Worm (Caenorhabditis elegans) whole organism, L3 larva: Measurements from ENCODE around the gene T05B4.10.

ENCODE experiments used
- R02D3.7 ChIP-seq: fragments of 150-350 bp; optimal IDR thresholded peaks from 2 replicates; lab custom pipeline; 2014; ENCODE audit warnings: missing biosample characterization, missing genetic modification characterization
- aly-2 ChIP-seq: fragments of 150-350 bp; optimal IDR thresholded peaks from 2 replicates; lab custom pipeline; 2014; ENCODE audit warnings: missing biosample characterization, missing genetic modification characterization
- ceh-16 ChIP-seq: sonication (generic microtip); optimal IDR thresholded peaks from 2 replicates; lab custom pipeline; 2017; ENCODE audit warnings: missing biosample characterization, missing genetic modification characterization
- ceh-28 ChIP-seq: fragments of 150-350 bp; optimal IDR thresholded peaks from 2 replicates; lab custom pipeline; 2014; ENCODE audit warnings: missing biosample characterization, missing genetic modification reagents, missing genetic modification characterization
- ceh-82 ChIP-seq: fragments of 150-350 bp; optimal IDR thresholded peaks from 2 replicates; lab custom pipeline; 2014; ENCODE audit warnings: missing biosample characterization, missing genetic modification characterization
- daf-12 ChIP-seq: fragments of 150-350 bp; optimal IDR thresholded peaks from 2 replicates; lab custom pipeline; 2014; ENCODE audit warnings: missing biosample characterization, missing genetic modification reagents, missing genetic modification characterization
- egl-27 ChIP-seq: sonication (generic microtip); optimal IDR thresholded peaks from 4 replicates; lab custom pipeline; 2017; ENCODE audit warnings: missing biosample characterization, missing genetic modification reagents, missing genetic modification characterization
- egl-5 ChIP-seq: fragments of 150-350 bp; optimal IDR thresholded peaks from 2 replicates; lab custom pipeline; 2017; ENCODE audit warnings: missing biosample characterization, missing genetic modification reagents, missing genetic modification characterization, inconsistent platforms
- elt-1 ChIP-seq: fragments of 150-350 bp; optimal IDR thresholded peaks from 2 replicates; lab custom pipeline; 2014; ENCODE audit warnings: missing biosample characterization, missing genetic modification characterization
- elt-2 ChIP-seq: sonication (generic microtip); optimal IDR thresholded peaks from 2 replicates; lab custom pipeline; 2016; ENCODE audit warnings: missing genetic modification reagents, mild to moderate bottlenecking, missing genetic modification characterization, missing compliant biosample characterization
- elt-3 ChIP-seq, 3 experiments: fragments of 150-350 bp in 1 of 3; sonication (generic microtip) in 2 of 3; optimal IDR thresholded peaks; 2 replicates in 2 of 3; 4 replicates in 1 of 3; lab custom pipeline; 2014 to 2017; ENCODE audit warnings: missing biosample characterization in 3 of 3, missing genetic modification characterization in 3 of 3
- eor-1 ChIP-seq, 2 experiments: fragments of 150-350 bp; optimal IDR thresholded peaks; 2 replicates each; lab custom pipeline; 2014 to 2018; ENCODE audit warnings: missing biosample characterization in 2 of 2, missing genetic modification characterization in 2 of 2
- fkh-10 ChIP-seq: sonication (generic microtip); optimal IDR thresholded peaks from 2 replicates; lab custom pipeline; 2017; ENCODE audit warnings: missing biosample characterization, missing genetic modification reagents, missing genetic modification characterization
- fkh-2 ChIP-seq: fragments of 150-350 bp; optimal IDR thresholded peaks from 2 replicates; lab custom pipeline; 2014; ENCODE audit warnings: missing biosample characterization, missing genetic modification reagents, missing genetic modification characterization
- fos-1 ChIP-seq: fragments of 150-350 bp; optimal IDR thresholded peaks from 2 replicates; lab custom pipeline; 2014; ENCODE audit warnings: missing biosample characterization, missing genetic modification characterization
- hmg-11 ChIP-seq: sonication (generic microtip); optimal IDR thresholded peaks from 2 replicates; lab custom pipeline; 2016; ENCODE audit warnings: missing genetic modification characterization, missing compliant biosample characterization
- jun-1 ChIP-seq: fragments of 150-350 bp; optimal IDR thresholded peaks from 2 replicates; lab custom pipeline; 2014; ENCODE audit warnings: missing biosample characterization, missing genetic modification reagents, missing genetic modification characterization
- lin-15B ChIP-seq: fragments of 150-350 bp; optimal IDR thresholded peaks from 2 replicates; lab custom pipeline; 2014; ENCODE audit warnings: missing biosample characterization, missing genetic modification characterization
- lin-39 ChIP-seq: fragments of 150-350 bp; optimal IDR thresholded peaks from 2 replicates; lab custom pipeline; 2018; ENCODE audit warnings: missing biosample characterization, missing genetic modification reagents, missing genetic modification characterization
- lsy-12 ChIP-seq: sonication (generic microtip); optimal IDR thresholded peaks from 2 replicates; lab custom pipeline; 2016; ENCODE audit warnings: mild to moderate bottlenecking, missing genetic modification characterization, missing compliant biosample characterization
- mml-1 ChIP-seq: fragments of 150-350 bp; sonication (generic microtip); optimal IDR thresholded peaks from 3 replicates; lab custom pipeline; 2014; ENCODE audit warnings: missing biosample characterization, missing genetic modification characterization
- nfya-1 ChIP-seq: sonication (generic microtip); optimal IDR thresholded peaks from 2 replicates; lab custom pipeline; 2017; ENCODE audit warnings: missing genetic modification characterization, mild to moderate bottlenecking, missing compliant biosample characterization, antibody characterized with exemption, moderate library complexity; ENCODE audit not compliant: insufficient read depth
- nhr-11 ChIP-seq: fragments of 150-350 bp; optimal IDR thresholded peaks from 2 replicates; lab custom pipeline; 2014; ENCODE audit warnings: missing biosample characterization, missing genetic modification characterization
- nhr-12 ChIP-seq: fragments of 150-350 bp; optimal IDR thresholded peaks from 2 replicates; lab custom pipeline; 2014; ENCODE audit warnings: missing biosample characterization, missing genetic modification characterization
- nhr-23 ChIP-seq: fragments of 150-350 bp; optimal IDR thresholded peaks from 2 replicates; lab custom pipeline; 2014; ENCODE audit warnings: missing biosample characterization, missing genetic modification reagents, missing genetic modification characterization
- nhr-25 ChIP-seq: sonication (generic microtip); optimal IDR thresholded peaks from 2 replicates; lab custom pipeline; 2017; ENCODE audit warnings: missing biosample characterization, missing genetic modification characterization
- nhr-28 ChIP-seq: fragments of 150-350 bp; optimal IDR thresholded peaks from 2 replicates; lab custom pipeline; 2014; ENCODE audit warnings: missing biosample characterization, missing genetic modification characterization
- nhr-43 ChIP-seq: sonication (generic microtip); optimal IDR thresholded peaks from 2 replicates; lab custom pipeline; 2016; ENCODE audit warnings: mild to moderate bottlenecking, missing genetic modification characterization, missing compliant biosample characterization; ENCODE audit not compliant: poor library complexity, severe bottlenecking
- nhr-67 ChIP-seq: fragments of 150-350 bp; optimal IDR thresholded peaks from 2 replicates; lab custom pipeline; 2014; ENCODE audit warnings: missing biosample characterization, missing genetic modification characterization
- nhr-77 ChIP-seq: fragments of 150-350 bp; optimal IDR thresholded peaks from 2 replicates; lab custom pipeline; 2014; ENCODE audit warnings: missing biosample characterization, missing genetic modification characterization
- pha-4 ChIP-seq: fragments of 150-350 bp; optimal IDR thresholded peaks from 2 replicates; lab custom pipeline; 2014; ENCODE audit warnings: missing biosample characterization, missing genetic modification reagents, missing genetic modification characterization
- pqm-1 ChIP-seq: fragments of 150-350 bp; optimal IDR thresholded peaks from 2 replicates; lab custom pipeline; 2017; ENCODE audit warnings: missing biosample characterization, missing genetic modification characterization, inconsistent platforms
- sea-2 ChIP-seq: fragments of 150-350 bp; sonication (generic microtip); optimal IDR thresholded peaks from 4 replicates; lab custom pipeline; 2014; ENCODE audit warnings: missing biosample characterization, missing genetic modification reagents, missing genetic modification characterization
- snpc-4 ChIP-seq: fragments of 150-350 bp; optimal IDR thresholded peaks from 2 replicates; lab custom pipeline; 2014; ENCODE audit warnings: missing biosample characterization, missing genetic modification characterization
- tbx-2 ChIP-seq: sonication (generic microtip); optimal IDR thresholded peaks from 2 replicates; lab custom pipeline; 2016; ENCODE audit warnings: mild to moderate bottlenecking, missing genetic modification characterization, missing compliant biosample characterization
- unc-39 ChIP-seq: sonication (generic microtip); optimal IDR thresholded peaks from 4 replicates; lab custom pipeline; 2017; ENCODE audit warnings: missing biosample characterization, missing genetic modification characterization
- zag-1 ChIP-seq: fragments of 150-350 bp; optimal IDR thresholded peaks from 2 replicates; lab custom pipeline; 2014; ENCODE audit warnings: missing biosample characterization, missing genetic modification characterization
- ztf-11 ChIP-seq: fragments of 150-350 bp; optimal IDR thresholded peaks from 2 replicates; lab custom pipeline; 2014; ENCODE audit warnings: missing biosample characterization, missing genetic modification characterization
- ztf-4 ChIP-seq: fragments of 150-350 bp; optimal IDR thresholded peaks from 2 replicates; lab custom pipeline; 2014; ENCODE audit warnings: missing biosample characterization, missing genetic modification characterization

The T05B4.10 gene

ce11 chrV:4157291-4157690, 36.8 kb upstream of the T05B4.10 start:
- TF ChIP-seq tbx-2 (tag; lab: Kevin White, UChicago): no peak
- TF ChIP-seq nfya-1 (tag; lab: Kevin White, UChicago): peak; percentile 12
- TF ChIP-seq ceh-82: no peak
- peak; percentile 16 for TF ChIP-seq elt-2 (tag; lab: Kevin White, UChicago)
- no peak for TF ChIP-seq ztf-11 (tag; lab: Kevin White, UChicago)
- TF ChIP-seq fkh-2 (tag; lab: Kevin White, UChicago): no peak
- TF ChIP-seq nhr-12 (tag; lab: Kevin White, UChicago): no peak
- no peak for TF ChIP-seq pha-4 (tag; lab: Kevin White, UChicago)
- TF ChIP-seq zag-1: no peak
- no peak for TF ChIP-seq eor-1 (tag; optimal IDR thresholded peaks at IDR 0.05; lab: Kevin White, UChicago)
- TF ChIP-seq nhr-77 (tag; lab: Kevin White, UChicago): no peak
- TF ChIP-seq daf-12 (tag; lab: Kevin White, UChicago): no peak
- TF ChIP-seq, all 47 proteins: peak for 2

DNA sequence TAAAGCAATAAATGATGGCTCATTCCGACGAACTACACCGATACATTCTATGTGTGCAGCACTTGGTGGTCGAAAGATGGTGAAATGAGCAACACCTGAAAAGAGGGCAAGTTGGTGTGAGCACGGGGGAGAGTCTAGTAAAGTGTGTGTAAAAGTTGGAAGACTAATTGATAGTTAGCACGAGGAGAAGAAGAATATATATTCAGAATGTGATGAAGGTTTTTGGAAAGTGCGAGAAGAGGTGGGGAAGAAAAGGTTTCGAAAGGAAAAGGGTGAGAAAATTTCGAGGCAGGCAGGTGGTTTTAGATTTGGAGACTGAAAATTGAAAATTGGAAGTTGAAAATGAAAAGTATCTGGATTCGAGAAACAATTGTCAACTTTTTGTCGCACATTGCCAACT, 31.7 kb upstream of the T05B4.10 start, which contains the start of gene Y45G5AM.6:
Gene Y45G5AM.6 (minus strand): TSS at position 101 of the 400 bp plus-strand sequence.
- TF ChIP-seq lsy-12 (no peak), nhr-43 (tag; lab: Kevin White, UChicago) (no peak)

ce11 chrV:4151400-4151799, 30.9 kb upstream of the T05B4.10 start:
- TF ChIP-seq R02D3.7 (tag; lab: Kevin White, UChicago) (no peak), unc-39 (tag; lab: Kevin White, UChicago) (no peak), hmg-11 (no peak), nhr-77 (tag; lab: Kevin White, UChicago) (no peak), egl-5 (tag; lab: Kevin White, UChicago) (no peak), ztf-4 (tag; lab: Kevin White, UChicago) (no peak), daf-12 (tag; lab: Kevin White, UChicago) (no peak), nhr-11 (tag; lab: Kevin White, UChicago) (no peak), pha-4 (tag; lab: Kevin White, UChicago) (no peak), egl-27 (tag; lab: Kevin White, UChicago) (no peak), fkh-2 (tag; lab: Kevin White, UChicago) (no peak), sea-2 (GFP tag; lab: Kevin White, UChicago) (no peak), fos-1 (tag; lab: Kevin White, UChicago) (no peak), nhr-25 (tag; lab: Kevin White, UChicago) (no peak), elt-3 (tag; optimal IDR thresholded peaks at IDR 0.05; lab: Kevin White, UChicago) (no peak), nhr-23 (no peak), lin-39 (tag; lab: Kevin White, UChicago) (no peak), nhr-67 (no peak), nhr-43 (tag; lab: Kevin White, UChicago) (no peak), elt-1 (tag; lab: Kevin White, UChicago) (no peak)

DNA sequence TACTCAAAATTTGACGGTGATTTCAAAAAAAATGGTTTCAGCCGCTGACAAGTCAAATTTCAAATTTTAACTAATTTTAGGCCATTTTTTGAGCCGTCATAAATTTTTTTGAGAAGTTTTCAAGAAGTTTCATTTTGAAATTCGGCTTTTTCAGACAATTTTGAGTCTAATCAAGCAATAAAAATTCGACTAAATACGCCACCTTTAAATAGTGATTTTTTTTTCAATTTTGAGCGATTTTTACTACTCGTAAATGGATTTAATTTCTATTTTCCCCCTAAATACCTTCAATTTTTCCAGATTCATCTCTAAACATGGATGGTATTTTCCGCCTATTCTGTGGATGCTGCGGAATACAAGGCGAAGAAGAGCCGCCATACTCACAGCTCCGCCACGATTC, 23.7 kb upstream of the T05B4.10 start, which contains the start of gene Y45G5AL.1:
Gene Y45G5AL.1 (plus strand): TSS at position 301 of the 400 bp plus-strand sequence.
- TF ChIP-seq nhr-67 (no peak), jun-1 (no peak), mml-1 (tag; lab: Kevin White, UChicago) (no peak), nfya-1 (tag; lab: Kevin White, UChicago) (no peak), R02D3.7 (tag; lab: Kevin White, UChicago) (no peak), pqm-1 (tag; lab: Kevin White, UChicago) (no peak), eor-1 (tag; optimal IDR thresholded peaks at IDR 0.05; lab: Kevin White, UChicago) (no peak)

DNA sequence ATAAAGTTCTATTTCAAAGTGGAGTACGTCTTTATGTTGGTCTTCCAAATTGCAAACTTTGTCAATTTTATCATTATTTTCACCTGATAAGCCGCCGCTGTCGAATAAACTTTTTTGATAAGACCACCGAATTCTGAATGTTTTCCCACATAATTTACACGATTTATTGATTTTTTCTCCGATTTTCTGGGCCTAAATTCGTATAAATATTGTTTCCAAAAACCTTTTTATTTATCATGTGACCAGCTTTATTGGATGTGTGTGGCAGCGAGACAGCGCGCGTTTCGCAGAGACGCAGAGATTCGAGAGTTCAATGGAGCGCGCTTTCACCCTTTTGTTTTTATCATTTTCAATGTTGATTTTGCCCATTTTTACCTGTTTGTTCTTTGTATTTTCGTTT, 22.5 kb upstream of the T05B4.10 start:
- TF ChIP-seq ztf-11 (tag; lab: Kevin White, UChicago) (no peak), fkh-10 (peak; percentile 55), nhr-43 (tag; lab: Kevin White, UChicago) (peak; percentile 54), eor-1 (tag; optimal IDR thresholded peaks at IDR 0.05; lab: Kevin White, UChicago) (no peak), nhr-12 (tag; lab: Kevin White, UChicago) (no peak), elt-2 (tag; lab: Kevin White, UChicago) (peak; percentile 88), egl-5 (tag; lab: Kevin White, UChicago) (peak; percentile 99), nhr-11 (tag; lab: Kevin White, UChicago) (no peak), fkh-2 (tag; lab: Kevin White, UChicago) (no peak), pha-4 (tag; lab: Kevin White, UChicago) (peak; percentile 85), elt-3 (tag; optimal IDR thresholded peaks at IDR 0.05; lab: Kevin White, UChicago) (no peak), aly-2 (tag; lab: Kevin White, UChicago) (no peak), nhr-25 (tag; lab: Kevin White, UChicago) (peak; percentile 79), jun-1 (peak; percentile 71), snpc-4 (tag; lab: Kevin White, UChicago) (peak; percentile 67), ceh-28 (peak; percentile 63), pqm-1 (tag; lab: Kevin White, UChicago) (peak; percentile 87), lsy-12 (peak; percentile 47), hmg-11 (peak; percentile 57), lin-39 (tag; lab: Kevin White, UChicago) (peak; percentile 67), nfya-1 (tag; lab: Kevin White, UChicago) (peak; percentile 89), tbx-2 (tag; lab: Kevin White, UChicago) (no peak), lin-15B (tag; lab: Kevin White, UChicago) (peak; percentile 80), elt-1 (tag; lab: Kevin White, UChicago) (no peak), nhr-23 (peak; percentile 87), nhr-28 (tag; lab: Kevin White, UChicago) (no peak), zag-1 (no peak), ceh-16 (tag; lab: Kevin White, UChicago) (no peak)
